Fruit fly (Drosophila melanogaster): Measurements from ENCODE around the gene CG31211.

Gene CG31211

DNA sequence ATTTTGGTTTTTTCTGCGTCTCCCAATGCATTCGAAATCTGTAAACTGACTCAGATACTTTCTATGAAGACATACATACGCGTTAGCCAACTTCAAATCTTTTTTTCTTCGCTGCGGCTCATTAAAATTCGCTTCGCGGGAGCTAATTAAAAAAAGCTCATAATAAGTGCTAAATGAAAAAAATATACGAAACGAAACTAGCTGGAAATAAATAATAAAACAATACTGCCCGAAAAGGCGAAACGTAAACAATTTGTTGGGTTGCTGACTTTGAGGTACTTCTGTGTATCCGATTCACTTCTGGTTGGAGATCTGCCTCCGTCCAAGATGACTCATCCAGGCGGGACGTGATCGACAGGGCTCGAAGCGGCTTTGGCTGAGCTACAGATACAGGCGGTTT is 40.5 kb downstream of the CG31211 start:
- TF ChIP-seq CG33017 (tag; optimal IDR thresholded peaks at IDR 0.05): no peak
- no peak for TF ChIP-seq CG5204 (GFP tag; optimal IDR thresholded peaks at IDR 0.05)
- no peak for TF ChIP-seq ovo (GFP tag; optimal IDR thresholded peaks at IDR 0.05)
- TF ChIP-seq tj (GFP tag; optimal IDR thresholded peaks at IDR 0.05): peak; percentile 83
- TF ChIP-seq kay (GFP tag; ENCODE audit: borderline replicate concordance): peak; percentile 62
- TF ChIP-seq CG14711 (tag; optimal IDR thresholded peaks at IDR 0.05): no peak

DNA sequence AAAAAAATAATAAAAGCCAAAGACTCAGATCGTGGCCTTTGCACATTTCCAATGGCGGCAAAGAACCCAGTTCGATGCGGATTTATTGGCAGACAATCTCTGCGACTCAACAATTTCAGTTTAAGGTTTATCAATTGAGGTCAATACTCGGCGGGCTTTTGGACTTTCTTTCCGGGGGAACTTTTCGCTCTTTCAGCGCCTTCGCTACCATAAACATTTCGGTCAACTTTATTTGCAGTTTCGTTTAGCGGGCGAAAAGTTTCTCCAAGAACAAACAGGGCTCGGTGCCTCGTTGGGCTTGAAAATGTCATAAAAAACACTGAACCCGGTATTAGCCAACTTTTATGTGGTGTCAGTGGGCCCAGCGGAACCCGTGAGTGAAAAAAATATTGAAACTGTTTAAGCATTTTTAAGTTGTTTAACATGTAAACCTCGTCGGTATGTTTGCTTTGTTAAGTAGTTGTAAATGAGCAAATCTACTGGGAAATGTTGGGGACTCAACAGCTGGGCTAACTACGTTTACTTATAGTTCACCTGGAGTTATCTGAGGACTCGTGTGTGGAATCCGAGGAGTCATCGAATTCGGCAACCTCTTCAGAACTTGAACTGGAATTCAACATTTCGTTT is 42.2 kb downstream of the CG31211 start:
- no peak for TF ChIP-seq cic (GFP tag; optimal IDR thresholded peaks at IDR 0.05)
- TF ChIP-seq kay (GFP tag; ENCODE audit: borderline replicate concordance): no peak
- TF ChIP-seq tj (GFP tag; optimal IDR thresholded peaks at IDR 0.05): peak; percentile 64
- TF ChIP-seq CG14711 (tag; optimal IDR thresholded peaks at IDR 0.05): no peak

DNA sequence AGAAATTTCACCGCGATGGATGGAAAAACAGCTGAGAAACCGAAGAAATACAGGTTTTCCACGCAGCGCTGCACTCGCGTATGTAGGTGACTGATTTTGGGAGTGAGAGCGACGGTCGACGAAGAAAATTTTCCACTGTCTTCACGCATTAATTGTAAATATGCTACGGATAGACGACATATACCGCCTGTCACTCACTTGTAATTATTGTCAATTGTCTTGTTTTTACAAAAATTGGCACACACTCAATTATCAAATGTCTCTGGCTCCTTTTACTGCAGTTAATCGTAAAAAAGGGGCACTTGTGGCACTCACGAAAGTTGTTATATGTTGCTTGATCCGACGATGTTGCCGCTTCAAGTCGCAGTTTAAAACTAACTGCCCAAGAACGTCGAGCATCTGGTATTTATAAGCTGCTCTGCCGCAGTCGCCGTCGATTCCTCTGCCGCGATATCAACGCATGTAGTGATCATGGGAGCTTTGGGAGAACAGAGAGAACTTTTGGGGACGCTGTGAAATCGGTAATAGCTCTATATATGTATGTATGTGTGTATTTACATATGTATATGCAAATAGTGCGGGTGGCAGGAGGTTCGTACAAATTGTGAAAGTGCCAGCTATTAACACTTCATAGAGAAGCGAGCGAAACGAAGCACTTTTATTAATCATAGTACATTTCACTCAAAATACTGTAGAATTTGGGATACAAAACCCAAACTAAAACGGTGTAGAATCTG is 43.6 kb downstream of the CG31211 start, which contains the start of gene mfas:
TSS of gene mfas (minus strand) at position 382 of the 737 bp plus-strand sequence.
- TF ChIP-seq CG12768 (GFP tag; optimal IDR thresholded peaks at IDR 0.05): peak; percentile 26
- peak; percentile 2 for TF ChIP-seq tj (GFP tag; optimal IDR thresholded peaks at IDR 0.05)
- no peak for TF ChIP-seq CG14711 (tag; optimal IDR thresholded peaks at IDR 0.05)

DNA sequence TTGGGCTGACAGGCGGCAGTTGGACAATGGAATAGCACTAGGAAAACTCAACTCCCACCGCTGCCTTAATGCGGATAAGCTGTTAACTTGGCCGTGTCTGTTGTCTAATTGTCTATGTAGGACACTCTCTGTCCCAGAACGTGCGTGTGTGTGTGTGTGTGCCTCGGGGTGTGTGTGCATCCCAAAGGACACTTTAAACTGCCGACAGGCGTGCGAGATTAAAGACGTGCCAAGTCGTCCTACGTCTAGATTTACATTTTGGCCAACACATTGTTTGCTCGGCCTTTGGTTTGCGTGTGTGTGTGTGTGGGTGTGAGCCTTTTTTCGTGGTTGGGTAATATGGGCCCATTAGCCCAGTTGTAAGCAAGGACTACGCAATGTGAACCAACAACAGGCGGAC is 48.6 kb downstream of the CG31211 start:
- TF ChIP-seq cic (GFP tag; optimal IDR thresholded peaks at IDR 0.05): no peak
- no peak for TF ChIP-seq CG5204 (GFP tag; optimal IDR thresholded peaks at IDR 0.05)
- no peak for TF ChIP-seq toe (GFP tag; optimal IDR thresholded peaks at IDR 0.05)

DNA sequence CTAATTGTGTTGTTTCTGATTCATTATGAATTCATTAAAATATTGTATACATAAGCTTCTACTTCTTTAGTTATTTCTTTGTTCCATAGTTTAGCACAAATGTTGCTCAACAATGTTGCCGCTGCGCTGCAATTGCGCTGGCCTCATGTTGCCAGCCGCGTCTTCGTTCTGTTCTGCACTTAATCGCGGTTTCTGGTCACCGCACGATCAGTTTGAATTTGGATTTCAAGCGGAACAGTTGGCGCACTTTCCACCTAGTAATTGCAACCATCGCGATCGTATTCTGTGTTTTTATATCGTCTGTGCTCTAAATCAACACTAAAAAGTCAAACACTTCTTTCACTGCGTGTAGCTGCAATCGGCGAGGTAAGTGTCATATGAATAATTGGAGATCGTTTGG is 49.6 kb downstream of the CG31211 start, which contains the start of gene Ect3:
TSS of gene Ect3 (plus strand) at position 205 of the 400 bp plus-strand sequence.
- no peak for TF ChIP-seq kay (GFP tag; ENCODE audit: borderline replicate concordance)
- TF ChIP-seq tj (GFP tag; optimal IDR thresholded peaks at IDR 0.05): peak; percentile 31
- TF ChIP-seq Hr96 (GFP tag; optimal IDR thresholded peaks at IDR 0.05): no peak
- no peak for TF ChIP-seq pad (GFP tag; optimal IDR thresholded peaks at IDR 0.05)
